Worm (Caenorhabditis elegans) whole organism, L4 larva: ENCODE measurements around the gene C31E10.5.

Experiments used
- D1046.2 ChIP-seq: fragments of 200-800 bp; sonication (Bioruptor generic); IDR thresholded peaks from 2 replicates; pipeline ENCODE4 v1.3.6; 2022; ENCODE audit warnings: missing genetic modification characterization, missing compliant biosample characterization
- F26F4.8 ChIP-seq: fragments of 200-800 bp; sonication (Bioruptor generic); conservative IDR thresholded peaks from 2 replicates; pipeline ENCODE4 v1.3.6; 2022; ENCODE audit warnings: missing genetic modification characterization, missing compliant biosample characterization
- F44E2.7 ChIP-seq: fragments of 200-800 bp; sonication (Bioruptor generic); IDR thresholded peaks from 2 replicates; pipeline ENCODE4 v2.1.2; 2022; ENCODE audit warnings: missing genetic modification characterization, missing compliant biosample characterization
- F49E8.2 ChIP-seq: sonication (generic microtip); optimal IDR thresholded peaks from 2 replicates; lab custom pipeline; 2016; ENCODE audit warnings: missing compliant biosample characterization, mild to moderate bottlenecking, missing genetic modification characterization, borderline replicate concordance
- Y105C5A.15 ChIP-seq: fragments of 200-800 bp; sonication (Bioruptor generic); IDR thresholded peaks from 2 replicates; pipeline ENCODE4 v1.3.6; 2022; ENCODE audit warnings: missing genetic modification characterization, missing compliant biosample characterization
- Y5F2A.4 ChIP-seq: fragments of 200-800 bp; sonication (Bioruptor generic); optimal IDR thresholded peaks from 2 replicates; lab custom pipeline; 2018; ENCODE audit warnings: mild to moderate bottlenecking, missing genetic modification characterization, missing compliant biosample characterization
- Y75B8A.6 ChIP-seq: fragments of 200-800 bp; sonication (Bioruptor generic); IDR thresholded peaks from 2 replicates; pipeline ENCODE4 v1.3.6; 2022; ENCODE audit warnings: missing genetic modification reagents, missing genetic modification characterization, missing compliant biosample characterization
- aha-1 ChIP-seq: fragments of 150-350 bp; peaks from one replicate; lab custom pipeline; 2014; ENCODE audit warnings: missing biosample characterization, missing genetic modification characterization
- arid-1 ChIP-seq: fragments of 200-800 bp; sonication (Bioruptor generic); conservative IDR thresholded peaks from 2 replicates; pipeline ENCODE4 v1.3.6; 2022; ENCODE audit warnings: missing genetic modification reagents, missing genetic modification characterization, missing compliant biosample characterization
- attf-4 ChIP-seq: sonication (generic microtip); optimal IDR thresholded peaks from 3 replicates; lab custom pipeline; 2017; ENCODE audit warnings: missing biosample characterization, missing genetic modification characterization
- ceh-28 ChIP-seq: fragments of 150-350 bp; optimal IDR thresholded peaks from 2 replicates; lab custom pipeline; 2014; ENCODE audit warnings: missing biosample characterization, missing genetic modification reagents, missing genetic modification characterization
- ceh-32 ChIP-seq: sonication (generic microtip); optimal IDR thresholded peaks from 2 replicates; lab custom pipeline; 2016; ENCODE audit warnings: mild to moderate bottlenecking, missing genetic modification characterization, missing compliant biosample characterization; ENCODE audit not compliant: poor library complexity
- ceh-44 ChIP-seq: fragments of 200-800 bp; sonication (Bioruptor generic); IDR thresholded peaks from 2 replicates; pipeline ENCODE4 v1.3.6; 2022; ENCODE audit warnings: missing genetic modification reagents, missing genetic modification characterization, missing compliant biosample characterization
- cey-2 ChIP-seq: sonication (generic microtip); optimal IDR thresholded peaks from 3 replicates; lab custom pipeline; 2017; ENCODE audit warnings: missing genetic modification characterization, mild to moderate bottlenecking, missing compliant biosample characterization, antibody characterized with exemption, borderline replicate concordance; ENCODE audit not compliant: insufficient read depth
- daf-19 ChIP-seq: fragments of 200-800 bp; sonication (Bioruptor generic); conservative IDR thresholded peaks from 2 replicates; pipeline ENCODE4 v1.3.6; 2022; ENCODE audit warnings: missing genetic modification characterization, missing compliant biosample characterization
- dmd-6 ChIP-seq: fragments of 200-800 bp; sonication (Bioruptor generic); IDR thresholded peaks from 2 replicates; pipeline ENCODE4 v1.3.6; 2022; ENCODE audit warnings: missing genetic modification reagents, missing genetic modification characterization, missing compliant biosample characterization
- dmd-8 ChIP-seq: fragments of 200-800 bp; sonication (Bioruptor generic); IDR thresholded peaks from 2 replicates; pipeline ENCODE4 v1.3.6; 2022; ENCODE audit warnings: missing genetic modification characterization, missing compliant biosample characterization
- dmd-9 ChIP-seq: fragments of 200-800 bp; sonication (Bioruptor generic); IDR thresholded peaks from 2 replicates; pipeline ENCODE4 v1.3.6; 2022; ENCODE audit warnings: missing genetic modification reagents, missing genetic modification characterization, missing compliant biosample characterization
- duxl-1 ChIP-seq: sonication (generic microtip); optimal IDR thresholded peaks from 2 replicates; lab custom pipeline; 2016; ENCODE audit warnings: mild to moderate bottlenecking, missing genetic modification characterization, moderate library complexity, missing compliant biosample characterization; ENCODE audit not compliant: poor library complexity
- dve-1 ChIP-seq: sonication (generic microtip); optimal IDR thresholded peaks from 2 replicates; lab custom pipeline; 2017; ENCODE audit warnings: antibody characterized with exemption, mild to moderate bottlenecking, missing genetic modification characterization, missing compliant biosample characterization; ENCODE audit not compliant: insufficient read depth
- egl-27 ChIP-seq: sonication (generic microtip); optimal IDR thresholded peaks from 3 replicates; lab custom pipeline; 2017; ENCODE audit warnings: missing biosample characterization, missing genetic modification reagents, missing genetic modification characterization
- fkh-10 ChIP-seq: fragments of 150-350 bp; optimal IDR thresholded peaks from 2 replicates; lab custom pipeline; 2014; ENCODE audit warnings: missing biosample characterization, missing genetic modification reagents, missing genetic modification characterization
- hmg-1.1 ChIP-seq: fragments of 200-800 bp; sonication (Bioruptor generic); IDR thresholded peaks from 2 replicates; pipeline ENCODE4 v1.3.6; 2022; ENCODE audit warnings: missing genetic modification reagents, missing genetic modification characterization, missing compliant biosample characterization
- jun-1 ChIP-seq: fragments of 150-350 bp; optimal IDR thresholded peaks from 2 replicates; lab custom pipeline; 2014; ENCODE audit warnings: missing biosample characterization, missing genetic modification reagents, missing genetic modification characterization
- lin-13 ChIP-seq: fragments of 150-350 bp; optimal IDR thresholded peaks from 2 replicates; lab custom pipeline; 2014; ENCODE audit warnings: missing biosample characterization, missing genetic modification reagents, missing genetic modification characterization
- lin-29 ChIP-seq: fragments of 200-800 bp; sonication (Bioruptor generic); IDR thresholded peaks from 2 replicates; pipeline ENCODE4 v1.3.6; 2022; ENCODE audit warnings: missing genetic modification reagents, missing genetic modification characterization, missing compliant biosample characterization
- lin-39 ChIP-seq: fragments of 150-350 bp; optimal IDR thresholded peaks from 2 replicates; lab custom pipeline; 2014; ENCODE audit warnings: missing biosample characterization, missing genetic modification reagents, missing genetic modification characterization
- lsy-2 ChIP-seq, 2 experiments: fragments of 150-350 bp in 1 of 2; sonication (generic microtip) in 1 of 2; optimal IDR thresholded peaks; 2 replicates each; lab custom pipeline; 2014 to 2017; ENCODE audit warnings: missing biosample characterization in 2 of 2, missing genetic modification characterization in 2 of 2
- madf-5 ChIP-seq, 2 experiments: fragments of 200-800 bp; sonication (Bioruptor generic); IDR thresholded peaks; 2 replicates each; pipeline ENCODE4 v1.3.6; 2022; ENCODE audit warnings: missing compliant biosample characterization in 2 of 2, missing genetic modification characterization in 2 of 2
- madf-9 ChIP-seq: fragments of 200-800 bp; sonication (Bioruptor generic); conservative IDR thresholded peaks from 2 replicates; pipeline ENCODE4 v1.3.6; 2022; ENCODE audit warnings: missing genetic modification reagents, missing genetic modification characterization, missing compliant biosample characterization
- nhr-10 ChIP-seq: fragments of 150-350 bp; optimal IDR thresholded peaks from 2 replicates; lab custom pipeline; 2014; ENCODE audit warnings: missing biosample characterization, missing genetic modification characterization
- nhr-11 ChIP-seq: fragments of 150-350 bp; optimal IDR thresholded peaks from 2 replicates; lab custom pipeline; 2014; ENCODE audit warnings: missing biosample characterization, missing genetic modification characterization
- nhr-237 ChIP-seq: sonication (generic microtip); optimal IDR thresholded peaks from 2 replicates; lab custom pipeline; 2017; ENCODE audit warnings: missing biosample characterization, missing genetic modification characterization
- nhr-25 ChIP-seq: sonication (generic microtip); optimal IDR thresholded peaks from 2 replicates; lab custom pipeline; 2017; ENCODE audit warnings: missing genetic modification characterization, mild to moderate bottlenecking, missing compliant biosample characterization, antibody characterized with exemption, moderate library complexity, borderline replicate concordance; ENCODE audit not compliant: insufficient read depth
- nhr-42 ChIP-seq: fragments of 200-800 bp; sonication (Bioruptor generic); IDR thresholded peaks from 2 replicates; pipeline ENCODE4 v1.3.6; 2022; ENCODE audit warnings: missing genetic modification characterization, missing compliant biosample characterization
- nhr-48 ChIP-seq: sonication (generic microtip); optimal IDR thresholded peaks from 2 replicates; lab custom pipeline; 2016; ENCODE audit warnings: mild to moderate bottlenecking, missing genetic modification characterization, missing compliant biosample characterization
- nhr-6 ChIP-seq: fragments of 150-350 bp; optimal IDR thresholded peaks from 2 replicates; lab custom pipeline; 2014; ENCODE audit warnings: missing biosample characterization, missing genetic modification characterization
- nhr-77 ChIP-seq: fragments of 150-350 bp; optimal IDR thresholded peaks from 2 replicates; lab custom pipeline; 2014; ENCODE audit warnings: missing biosample characterization, missing genetic modification characterization
- pqm-1 ChIP-seq: sonication (generic microtip); optimal IDR thresholded peaks from 2 replicates; lab custom pipeline; 2017; ENCODE audit warnings: missing biosample characterization, missing genetic modification characterization
- rbr-2 ChIP-seq: sonication (generic microtip); optimal IDR thresholded peaks from 2 replicates; lab custom pipeline; 2016; ENCODE audit warnings: missing genotype, missing genetic modification characterization, missing compliant biosample characterization
- set-16 ChIP-seq: fragments of 200-800 bp; sonication (Bioruptor generic); IDR thresholded peaks from 2 replicates; pipeline ENCODE4 v1.3.6; 2022; ENCODE audit warnings: missing genetic modification reagents, missing genetic modification characterization, missing compliant biosample characterization
- snpc-4 ChIP-seq: fragments of 150-350 bp; optimal IDR thresholded peaks from 2 replicates; lab custom pipeline; 2014; ENCODE audit warnings: missing biosample characterization, missing genetic modification characterization
- tag-97 ChIP-seq: fragments of 200-800 bp; sonication (Bioruptor generic); IDR thresholded peaks from 2 replicates; pipeline ENCODE4 v1.3.6; 2022; ENCODE audit warnings: missing genetic modification characterization, missing compliant biosample characterization
- tra-1 ChIP-seq: fragments of 200-800 bp; sonication (Bioruptor generic); IDR thresholded peaks from 2 replicates; pipeline ENCODE4 v1.3.6; 2022; ENCODE audit warnings: missing genetic modification reagents, missing genetic modification characterization, missing compliant biosample characterization
- unc-130 ChIP-seq: sonication (generic microtip); optimal IDR thresholded peaks from 2 replicates; lab custom pipeline; 2016; ENCODE audit warnings: missing genetic modification reagents, missing genetic modification characterization, missing compliant biosample characterization
- unc-62 ChIP-seq, 3 experiments: fragments of 150-350 bp in 1 of 3; sonication (generic microtip); optimal IDR thresholded peaks in 2 of 3; peaks in 1 of 3; 1 replicate in 1 of 3; 2 replicates in 2 of 3; lab custom pipeline; 2014 to 2017; ENCODE audit warnings: missing biosample characterization in 3 of 3, missing genetic modification characterization in 3 of 3, missing genetic modification reagents in 3 of 3, missing genotype in 1 of 3
- zag-1 ChIP-seq: fragments of 150-350 bp; optimal IDR thresholded peaks from 2 replicates; lab custom pipeline; 2014; ENCODE audit warnings: missing biosample characterization, missing genetic modification characterization
- zip-11 ChIP-seq: fragments of 200-800 bp; sonication (Bioruptor generic); IDR thresholded peaks from 2 replicates; pipeline ENCODE4 v1.3.6; 2022; ENCODE audit warnings: missing genetic modification characterization, missing compliant biosample characterization
- zip-2 ChIP-seq: fragments of 150-350 bp; optimal IDR thresholded peaks from 2 replicates; lab custom pipeline; 2014; ENCODE audit warnings: missing biosample characterization, missing genetic modification characterization
- ztf-11 ChIP-seq: fragments of 150-350 bp; optimal IDR thresholded peaks from 2 replicates; lab custom pipeline; 2014; ENCODE audit warnings: missing biosample characterization, missing genetic modification characterization
- ztf-7 ChIP-seq: fragments of 150-350 bp; optimal IDR thresholded peaks from 2 replicates; lab custom pipeline; 2014; ENCODE audit warnings: missing biosample characterization, missing genetic modification characterization

C31E10.5 gene

DNA sequence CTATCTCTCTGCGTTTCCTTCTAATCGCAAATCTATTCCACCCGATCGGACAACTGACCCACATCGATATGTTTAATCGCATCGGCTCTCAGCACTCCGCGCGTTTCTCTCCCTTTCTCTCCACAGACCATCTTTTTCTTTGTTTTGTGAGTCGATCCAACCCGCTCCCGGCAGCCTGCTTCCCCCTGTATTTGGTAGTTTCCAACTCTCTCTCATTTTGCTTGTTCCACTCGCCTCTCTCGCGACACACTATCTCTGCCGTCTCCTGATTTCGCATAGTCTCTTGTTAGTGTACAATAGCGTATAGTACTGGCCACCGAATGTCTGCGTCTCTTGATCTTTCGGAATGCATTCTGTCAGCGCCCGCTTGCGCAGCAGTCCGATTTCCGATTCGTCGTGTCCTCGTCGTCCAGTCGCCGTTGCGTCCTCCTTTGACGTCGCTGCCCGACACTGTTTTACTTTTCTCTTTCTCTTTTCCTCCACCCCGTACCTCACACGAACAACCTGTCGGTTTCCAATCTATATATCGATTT, 44.9 kb downstream of the C31E10.5 start (continued):
- no peak for TF ChIP-seq ceh-44 (GFP tag; lab: Robert Waterston, UW)
- no peak for TF ChIP-seq lin-13
- TF ChIP-seq nhr-10 (tag; lab: Kevin White, UChicago): peak; percentile 14
- no peak for TF ChIP-seq ztf-11 (tag; lab: Kevin White, UChicago)
- TF ChIP-seq jun-1 (tag; lab: Kevin White, UChicago): peak; percentile 55
- TF ChIP-seq nhr-237 (tag; lab: Kevin White, UChicago): no peak
- TF ChIP-seq Y75B8A.6 (GFP tag; lab: Robert Waterston, UW): no peak
- no peak for TF ChIP-seq fkh-10
- TF ChIP-seq daf-19 (GFP tag; lab: Robert Waterston, UW): no peak
- TF ChIP-seq zip-2 (tag; lab: Kevin White, UChicago): no peak
- TF ChIP-seq lin-29 (GFP tag; lab: Robert Waterston, UW): 0 out of 2 replicates have a peak, but pooled peaks have one; percentile 33
- no peak for TF ChIP-seq nhr-48 (tag; lab: Kevin White, UChicago)
- TF ChIP-seq hmg-1.1 (GFP tag; lab: Robert Waterston, UW): peak; percentile 57
- no peak for TF ChIP-seq Y105C5A.15 (GFP tag; lab: Robert Waterston, UW)
- peak in 1 of 2 experiments; percentile 21 for TF ChIP-seq lsy-2 (tag; optimal IDR thresholded peaks at IDR 0.05; lab: Kevin White, UChicago)
- peak; percentile 64 for TF ChIP-seq dve-1 (tag; lab: Kevin White, UChicago)
- TF ChIP-seq duxl-1: no peak
- TF ChIP-seq madf-9 (GFP tag; lab: Robert Waterston, UW): no peak
- TF ChIP-seq F44E2.7 (GFP tag; lab: Robert Waterston, UW): no peak
- TF ChIP-seq nhr-11 (tag; lab: Kevin White, UChicago): no peak
- TF ChIP-seq Y5F2A.4: no peak
- TF ChIP-seq ceh-32 (tag; lab: Kevin White, UChicago): no peak
- TF ChIP-seq snpc-4 (tag; lab: Kevin White, UChicago): no peak
- 0 out of 2 replicates have a peak, but pooled peaks have one; percentile 55 for TF ChIP-seq D1046.2
- no peak for TF ChIP-seq cey-2 (tag; lab: Kevin White, UChicago)
- TF ChIP-seq dmd-6: peak; percentile 60
- TF ChIP-seq zip-11: no peak
- peak; percentile 38 for TF ChIP-seq set-16 (GFP tag; lab: Robert Waterston, UW)
- no peak for TF ChIP-seq nhr-6 (tag; lab: Kevin White, UChicago)
- TF ChIP-seq dmd-9 (GFP tag; lab: Robert Waterston, UW): no peak
- no peak for TF ChIP-seq dmd-8 (GFP tag; lab: Robert Waterston, UW)
- TF ChIP-seq zag-1 (tag; lab: Kevin White, UChicago): no peak
- TF ChIP-seq F26F4.8 (GFP tag; lab: Robert Waterston, UW): no peak
- no peak for TF ChIP-seq tag-97 (GFP tag; lab: Robert Waterston, UW)
- no peak for TF ChIP-seq unc-130 (GFP tag; lab: Kevin White, UChicago)
- no peak for TF ChIP-seq nhr-77
- TF ChIP-seq egl-27 (tag; lab: Kevin White, UChicago): no peak
- TF ChIP-seq aha-1 (tag; lab: Kevin White, UChicago): peak; percentile 94
- TF ChIP-seq lin-39: no peak
- no peak for TF ChIP-seq madf-5 (GFP tag; IDR thresholded peaks at IDR 0.05; lab: Robert Waterston, UW)
- TF ChIP-seq attf-4: no peak
- TF ChIP-seq ztf-7 (tag; lab: Kevin White, UChicago): no peak
- no peak for TF ChIP-seq tra-1
- peak; percentile 50 for TF ChIP-seq nhr-25 (tag; lab: Kevin White, UChicago)
- peak; percentile 51 for TF ChIP-seq ceh-28 (tag; lab: Kevin White, UChicago)
- no peak for TF ChIP-seq pqm-1
- peak; percentile 33 for TF ChIP-seq rbr-2 (tag; lab: Kevin White, UChicago)
- TF ChIP-seq F49E8.2: no peak
- no peak for TF ChIP-seq arid-1 (GFP tag; lab: Robert Waterston, UW)
- TF ChIP-seq unc-62 (GFP tag; optimal IDR thresholded peaks at IDR 0.05 in 1 of 2; lab: Kevin White, UChicago): peak in 1 of 2 experiments; percentile 72
- no peak for TF ChIP-seq unc-62 (tag; optimal IDR thresholded peaks at IDR 0.05; lab: Kevin White, UChicago)
- no peak for TF ChIP-seq nhr-42
